Fruit fly (Drosophila melanogaster): Measurements from ENCODE around the gene CG33764.
A peak's percentile ranks its signal among the peaks of the same experiment; 100 is the strongest.

The CG33764 gene

dm6 chr3L:4302088-4302487 lies 34.8 kb upstream of the CG33764 start (continued):
- TF ChIP-seq dan (GFP tag; IDR thresholded peaks at IDR 0.05) (no peak), CG31441 (GFP tag; IDR thresholded peaks at IDR 0.05) (0 out of 2 replicates have a peak, but pooled peaks have one; percentile 10), sens (GFP tag) (peak; percentile 71), CG10979 (tag; optimal IDR thresholded peaks at IDR 0.05) (peak; percentile 27), CG6765 (GFP tag; optimal IDR thresholded peaks at IDR 0.05) (no peak), gro (GFP tag; optimal IDR thresholded peaks at IDR 0.05) (no peak), CG11504 (tag; optimal IDR thresholded peaks at IDR 0.05) (peak; percentile 20), CG32767 (GFP tag; IDR thresholded peaks at IDR 0.05) (no peak), fd96Cb (tag; optimal IDR thresholded peaks at IDR 0.05) (peak; percentile 1), gsb-n (tag; optimal IDR thresholded peaks at IDR 0.05) (peak; percentile 22), CG2875 (GFP tag; optimal IDR thresholded peaks at IDR 0.05) (no peak), Pdp1 (GFP tag; optimal IDR thresholded peaks at IDR 0.05) (no peak), CG5953 (GFP tag; IDR thresholded peaks at IDR 0.05) (no peak), exex (tag; optimal IDR thresholded peaks at IDR 0.05) (no peak), lola (GFP tag; optimal IDR thresholded peaks at IDR 0.05) (peak in 1 of 3 experiments; percentile 8), row (GFP tag; IDR thresholded peaks at IDR 0.05) (0 out of 3 replicates have a peak, but pooled peaks have one; percentile 6), gem (tag; optimal IDR thresholded peaks at IDR 0.05) (peak; percentile 13)

DNA sequence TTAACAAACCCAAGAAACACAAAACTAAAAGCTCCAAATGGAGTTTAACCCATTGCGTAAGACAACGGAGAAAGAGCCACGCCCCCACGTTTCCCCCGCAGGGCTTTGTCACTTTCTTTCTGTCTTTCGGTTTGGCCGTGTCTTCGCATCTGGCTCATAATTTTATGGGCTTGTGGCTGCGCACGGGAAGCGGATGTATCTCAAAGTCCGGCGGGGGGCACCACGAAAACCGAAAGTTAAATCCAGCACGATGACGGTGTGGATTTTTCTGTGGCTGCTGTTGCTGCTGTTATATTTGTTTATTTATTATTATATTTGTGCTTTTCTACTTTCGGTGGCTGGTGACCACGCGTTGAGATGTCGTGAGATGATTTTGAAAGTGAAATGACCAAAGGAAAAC lies 29.5 kb upstream of the CG33764 start:
- TF ChIP-seq kni (GFP tag; optimal IDR thresholded peaks at IDR 0.05) (peak; percentile 58), Blimp-1 (GFP tag; optimal IDR thresholded peaks at IDR 0.05) (peak; percentile 99), run (tag; optimal IDR thresholded peaks at IDR 0.05) (no peak), oc (tag; optimal IDR thresholded peaks at IDR 0.05) (peak; percentile 69), CG15601 (tag; optimal IDR thresholded peaks at IDR 0.05) (no peak), pros (GFP tag; optimal IDR thresholded peaks at IDR 0.05) (peak; percentile 42), Rx (GFP tag; IDR thresholded peaks at IDR 0.05) (no peak), ase (GFP tag; IDR thresholded peaks at IDR 0.05) (no peak), kay (GFP tag; optimal IDR thresholded peaks at IDR 0.05) (no peak), sr (GFP tag; IDR thresholded peaks at IDR 0.05) (0 out of 3 replicates have a peak, but pooled peaks have one; percentile 32), Pdp1 (GFP tag; optimal IDR thresholded peaks at IDR 0.05) (peak in 1 of 2 experiments; percentile 39), chif (GFP tag; optimal IDR thresholded peaks at IDR 0.05) (no peak), CG43689 (GFP tag; IDR thresholded peaks at IDR 0.05) (no peak), CG2875 (GFP tag; optimal IDR thresholded peaks at IDR 0.05) (no peak), NC2α (GFP tag; optimal IDR thresholded peaks at IDR 0.05) (no peak), Dip3 (GFP tag; optimal IDR thresholded peaks at IDR 0.05) (no peak), hkb (optimal IDR thresholded peaks at IDR 0.05) (no peak), hkb (GFP tag; IDR thresholded peaks at IDR 0.05) (no peak), CG3726 (GFP tag; IDR thresholded peaks at IDR 0.05) (no peak), CG7271 (tag; optimal IDR thresholded peaks at IDR 0.05) (no peak), CG18262 (tag; optimal IDR thresholded peaks at IDR 0.05) (no peak), Hey (tag; optimal IDR thresholded peaks at IDR 0.05) (no peak)

- TF ChIP-seq grn (GFP tag; optimal IDR thresholded peaks at IDR 0.05) (peak; percentile 35), chinmo (GFP tag; IDR thresholded peaks at IDR 0.05; ENCODE audit: partially characterized antibody) (0 out of 4 replicates have a peak, but pooled peaks have one; percentile 43), Ada2b (GFP tag; IDR thresholded peaks at IDR 0.05) (no peak), CG13894 (tag; optimal IDR thresholded peaks at IDR 0.05) (no peak), CG6175 (GFP tag; IDR thresholded peaks at IDR 0.05) (no peak), al (GFP tag; IDR thresholded peaks at IDR 0.05) (no peak), CG12744 (GFP tag; optimal IDR thresholded peaks at IDR 0.05) (no peak), Myb (GFP tag; optimal IDR thresholded peaks at IDR 0.05) (no peak), ssp (GFP tag; IDR thresholded peaks at IDR 0.05) (no peak), CG8944 (GFP tag; optimal IDR thresholded peaks at IDR 0.05) (no peak), esg (GFP tag; conservative IDR thresholded peaks at IDR 0.05) (no peak), CG10209 (GFP tag; optimal IDR thresholded peaks at IDR 0.05) (no peak), zfh2 (GFP tag; optimal IDR thresholded peaks at IDR 0.05) (no peak), tio (GFP tag; optimal IDR thresholded peaks at IDR 0.05) (no peak)
Observed at dm6 chr3L:4293711-4294110, 26.4 kb upstream of the CG33764 start.
